Worm (Caenorhabditis elegans) whole organism, early embryonic: ENCODE results near the gene mec-2.

Source experiments
- B0310.2 ChIP-seq: sonication (generic microtip); optimal IDR thresholded peaks from 2 replicates; lab custom pipeline; 2016; ENCODE audit warnings: mild to moderate bottlenecking, missing genetic modification characterization, missing compliant biosample characterization
- F13C5.2 ChIP-seq: sonication (generic microtip); optimal IDR thresholded peaks from 2 replicates; lab custom pipeline; 2017; ENCODE audit warnings: mild to moderate bottlenecking, missing genetic modification characterization, inconsistent platforms, missing compliant biosample characterization
- aly-1 ChIP-seq: sonication (generic microtip); optimal IDR thresholded peaks from 2 replicates; lab custom pipeline; 2016; ENCODE audit warnings: missing genetic modification characterization, missing compliant biosample characterization
- ama-1 ChIP-seq: fragments of 150-350 bp; optimal IDR thresholded peaks from 2 replicates; lab custom pipeline; 2014
- ceh-13 ChIP-seq: fragments of 200-800 bp; sonication (Bioruptor generic); optimal IDR thresholded peaks from 2 replicates; lab custom pipeline; 2018; ENCODE audit warnings: mild to moderate bottlenecking, missing genetic modification characterization, missing compliant biosample characterization
- ceh-36 ChIP-seq: sonication (generic microtip); optimal IDR thresholded peaks from 2 replicates; lab custom pipeline; 2016; ENCODE audit warnings: missing genetic modification characterization, inconsistent platforms, missing compliant biosample characterization
- ets-7 ChIP-seq: sonication (generic microtip); optimal IDR thresholded peaks from 2 replicates; lab custom pipeline; 2016; ENCODE audit warnings: missing genotype, missing genetic modification characterization, missing compliant biosample characterization
- flt-1 ChIP-seq: fragments of 200-800 bp; sonication (Bioruptor generic); IDR thresholded peaks from 2 replicates; pipeline ENCODE4 v1.3.6; 2022; ENCODE audit warnings: missing genetic modification characterization, missing compliant biosample characterization
- hmbx-1 ChIP-seq: sonication (generic microtip); optimal IDR thresholded peaks from 2 replicates; lab custom pipeline; 2016; ENCODE audit warnings: mild to moderate bottlenecking, missing genetic modification characterization, missing compliant biosample characterization
- hmg-4 ChIP-seq: fragments of 200-800 bp; sonication (Bioruptor generic); optimal IDR thresholded peaks from 2 replicates; lab custom pipeline; 2018; ENCODE audit warnings: mild to moderate bottlenecking, missing genetic modification characterization, missing compliant biosample characterization
- hnd-1 ChIP-seq: sonication (generic microtip); optimal IDR thresholded peaks from 2 replicates; lab custom pipeline; 2016; ENCODE audit warnings: missing genetic modification characterization, missing compliant biosample characterization
- pes-1 ChIP-seq: fragments of 200-800 bp; sonication (Bioruptor generic); IDR thresholded peaks from 2 replicates; pipeline ENCODE4 v1.3.6; 2022; ENCODE audit warnings: missing genetic modification reagents, missing genetic modification characterization, missing compliant biosample characterization
- scrt-1 ChIP-seq: fragments of 200-800 bp; sonication (Bioruptor generic); IDR thresholded peaks from 2 replicates; pipeline ENCODE4 v1.3.6; 2022; ENCODE audit warnings: missing genetic modification characterization, missing compliant biosample characterization
- sea-1 ChIP-seq: fragments of 200-800 bp; sonication (Bioruptor generic); conservative IDR thresholded peaks from 2 replicates; pipeline ENCODE4 v1.3.6; 2022; ENCODE audit warnings: missing genetic modification characterization, missing compliant biosample characterization
- tbx-11 ChIP-seq: fragments of 200-800 bp; sonication (Bioruptor generic); IDR thresholded peaks from 2 replicates; pipeline ENCODE4 v1.3.6; 2022; ENCODE audit warnings: missing genetic modification characterization, missing compliant biosample characterization
- tbx-37 ChIP-seq: fragments of 200-800 bp; sonication (Bioruptor generic); conservative IDR thresholded peaks from 2 replicates; pipeline ENCODE4 v1.3.6; 2022; ENCODE audit warnings: missing genetic modification reagents, missing genetic modification characterization, missing compliant biosample characterization
- tra-4 ChIP-seq: sonication (generic microtip); optimal IDR thresholded peaks from 2 replicates; lab custom pipeline; 2017; ENCODE audit warnings: missing genetic modification characterization, missing compliant biosample characterization

Gene mec-2

ce11 chrX:5567454-5567853 lies at the start of gene mec-2:
Gene mec-2 (plus strand): TSS chrX:5567754.
- no peak for TF ChIP-seq scrt-1 (GFP tag; lab: Robert Waterston, UW)

- TF ChIP-seq hnd-1 (tag; lab: Kevin White, UChicago), result no peak
- TF ChIP-seq tbx-37 (GFP tag; lab: Robert Waterston, UW), result no peak
- TF ChIP-seq ama-1 (lab: Kevin White, UChicago), result no peak
- TF ChIP-seq scrt-1 (GFP tag; lab: Robert Waterston, UW), result no peak
- no peak for TF ChIP-seq tbx-11
- no peak for TF ChIP-seq B0310.2 (tag; lab: Kevin White, UChicago)
- TF ChIP-seq hmbx-1 (tag; lab: Kevin White, UChicago), result no peak
- no peak for TF ChIP-seq pes-1 (GFP tag; lab: Robert Waterston, UW)
These were observed 49.7 kb upstream of the mec-2 start for ce11 chrX:5517844-5518243.

- no peak for TF ChIP-seq scrt-1 (GFP tag; lab: Robert Waterston, UW)
- TF ChIP-seq flt-1, result no peak
- no peak for TF ChIP-seq ceh-36 (tag; lab: Kevin White, UChicago)
- 0 out of 2 replicates have a peak, but pooled peaks have one; percentile 11 for TF ChIP-seq tbx-11
- TF ChIP-seq pes-1 (GFP tag; lab: Robert Waterston, UW), result 0 out of 2 replicates have a peak, but pooled peaks have one; percentile 22
- no peak for TF ChIP-seq B0310.2 (tag; lab: Kevin White, UChicago)
- TF ChIP-seq hmg-4, result peak; percentile 82
- TF ChIP-seq hmbx-1 (tag; lab: Kevin White, UChicago), result no peak
- TF ChIP-seq sea-1, result peak; percentile 65; the same call in 1 of the 2 replicates
- no peak for TF ChIP-seq ets-7 (tag; lab: Kevin White, UChicago)
- TF ChIP-seq aly-1 (tag; lab: Kevin White, UChicago), result peak; percentile 30
- TF ChIP-seq F13C5.2 (tag; lab: Kevin White, UChicago), result no peak
- TF ChIP-seq tra-4, result no peak
These were observed 49.2 kb upstream of the mec-2 start for ce11 chrX:5518352-5518751.

ce11 chrX:5519567-5519966 lies 48.0 kb upstream of the mec-2 start:
- no peak for TF ChIP-seq aly-1 (tag; lab: Kevin White, UChicago)
- TF ChIP-seq B0310.2 (tag; lab: Kevin White, UChicago), result no peak
- TF ChIP-seq sea-1, result no peak
- no peak for TF ChIP-seq ama-1 (lab: Kevin White, UChicago)
- TF ChIP-seq tra-4, result no peak
- TF ChIP-seq hnd-1 (tag; lab: Kevin White, UChicago), result no peak
- no peak for TF ChIP-seq pes-1 (GFP tag; lab: Robert Waterston, UW)
- TF ChIP-seq ceh-13 (GFP tag; lab: Kevin White, UChicago), result no peak

ce11 chrX:5522769-5523601 lies 44.6 kb upstream of the mec-2 start, which contains the start of gene mboa-3:
Gene mboa-3 (minus strand): TSS chrX:5522819.
- TF ChIP-seq ets-7 (tag; lab: Kevin White, UChicago), result no peak
- no peak for TF ChIP-seq tbx-11
- TF ChIP-seq tbx-37 (GFP tag; lab: Robert Waterston, UW), result no peak
- TF ChIP-seq ceh-36 (tag; lab: Kevin White, UChicago), result no peak
- TF ChIP-seq hmg-4, result no peak
- TF ChIP-seq hnd-1 (tag; lab: Kevin White, UChicago), result no peak
- no peak for TF ChIP-seq sea-1
- TF ChIP-seq B0310.2 (tag; lab: Kevin White, UChicago), result no peak
- no peak for TF ChIP-seq flt-1
- no peak for TF ChIP-seq ceh-13 (GFP tag; lab: Kevin White, UChicago)
- TF ChIP-seq scrt-1 (GFP tag; lab: Robert Waterston, UW), result no peak

- no peak for TF ChIP-seq tra-4
- TF ChIP-seq hmg-4, result no peak
- no peak for TF ChIP-seq pes-1 (GFP tag; lab: Robert Waterston, UW)
- TF ChIP-seq aly-1 (tag; lab: Kevin White, UChicago), result no peak
- no peak for TF ChIP-seq tbx-37 (GFP tag; lab: Robert Waterston, UW)
- no peak for TF ChIP-seq ama-1 (lab: Kevin White, UChicago)
These were observed 43.3 kb upstream of the mec-2 start for ce11 chrX:5524260-5524659.

ce11 chrX:5538416-5538815 lies 29.1 kb upstream of the mec-2 start, which contains the start of gene lgx-1:
Gene lgx-1 (minus strand): TSS chrX:5538516.
- no peak for TF ChIP-seq hmbx-1 (tag; lab: Kevin White, UChicago)
- no peak for TF ChIP-seq hnd-1 (tag; lab: Kevin White, UChicago)
- no peak for TF ChIP-seq scrt-1 (GFP tag; lab: Robert Waterston, UW)
- no peak for TF ChIP-seq sea-1
- no peak for TF ChIP-seq tbx-11
- TF ChIP-seq flt-1, result no peak
- TF ChIP-seq B0310.2 (tag; lab: Kevin White, UChicago), result no peak
- no peak for TF ChIP-seq ceh-36 (tag; lab: Kevin White, UChicago)
- no peak for TF ChIP-seq ets-7 (tag; lab: Kevin White, UChicago)

ce11 chrX:5543651-5544050 lies 23.9 kb upstream of the mec-2 start, which contains the start of gene C54G7.1:
Gene C54G7.1 (plus strand): TSS chrX:5543951.
- TF ChIP-seq aly-1 (tag; lab: Kevin White, UChicago), result no peak
